Fruit fly (Drosophila melanogaster) whole organism, wandering third instar larva: ENCODE results near the gene CG8138.

Experiments
- CG32264 ChIP-seq: fragments of 200-800 bp; sonication (Bioruptor generic); optimal IDR thresholded peaks from 2 replicates; lab custom pipeline; 2016; ENCODE audit warnings: missing biosample characterization, missing genetic modification characterization
- CG9705 ChIP-seq: fragments of 200-800 bp; sonication (Bioruptor generic); optimal IDR thresholded peaks from 2 replicates; lab custom pipeline; 2018; ENCODE audit warnings: missing biosample characterization, mild to moderate bottlenecking, missing genetic modification characterization
- CrebA ChIP-seq: fragments of 200-800 bp; sonication (Bioruptor generic); optimal IDR thresholded peaks from 2 replicates; lab custom pipeline; 2016; ENCODE audit warnings: missing biosample characterization, mild to moderate bottlenecking, missing genetic modification characterization, borderline replicate concordance
- Dfd ChIP-seq: fragments of >200 bp; optimal IDR thresholded peaks from 2 replicates; lab custom pipeline; 2017; ENCODE audit warnings: missing biosample characterization, missing genetic modification characterization
- Dif ChIP-seq: fragments of 200-275, 200-300 bp; sonication (Bioruptor generic); optimal IDR thresholded peaks from 2 replicates; lab custom pipeline; 2018; ENCODE audit warnings: missing biosample characterization, missing genetic modification characterization; ENCODE audit not compliant: partially characterized antibody
- GATAd ChIP-seq: sonication (Bioruptor generic); optimal IDR thresholded peaks from 2 replicates; lab custom pipeline; 2016; ENCODE audit warnings: missing biosample characterization, missing genetic modification characterization
- HLH106 ChIP-seq: fragments of 200-800 bp; optimal IDR thresholded peaks from 3 replicates; lab custom pipeline; 2019; ENCODE audit warnings: missing biosample characterization, mild to moderate bottlenecking, missing genetic modification characterization, moderate library complexity
- Hnf4 ChIP-seq: fragments of 200-800 bp; sonication (Bioruptor generic); optimal IDR thresholded peaks from 2 replicates; lab custom pipeline; 2016; ENCODE audit warnings: missing biosample characterization, mild to moderate bottlenecking, missing genetic modification characterization
- Hr78 ChIP-seq: fragments of >200 bp; optimal IDR thresholded peaks from 2 replicates; lab custom pipeline; 2017; ENCODE audit warnings: missing biosample characterization, missing genetic modification characterization
- Hr83 ChIP-seq: fragments of 200-300 bp; sonication (Bioruptor generic); optimal IDR thresholded peaks from 2 replicates; lab custom pipeline; 2016; ENCODE audit warnings: missing biosample characterization, mild to moderate bottlenecking, missing genetic modification characterization, moderate library complexity; ENCODE audit not compliant: poor library complexity, severe bottlenecking
- Jra ChIP-seq: sonication (Bioruptor generic); optimal IDR thresholded peaks from 2 replicates; lab custom pipeline; 2016; ENCODE audit warnings: missing biosample characterization, missing genetic modification characterization
- Mio ChIP-seq: sonication (Bioruptor generic); optimal IDR thresholded peaks from 2 replicates; lab custom pipeline; 2016; ENCODE audit warnings: missing biosample characterization, missing genetic modification characterization
- Myc ChIP-seq: fragments of >200 bp; optimal IDR thresholded peaks from 2 replicates; lab custom pipeline; 2017
- N ChIP-seq: fragments of >200 bp; optimal IDR thresholded peaks from 2 replicates; lab custom pipeline; 2018; ENCODE audit warnings: missing biosample characterization, missing external identifiers, missing genetic modification characterization
- OdsH ChIP-seq: fragments of 200-800 bp; sonication (Bioruptor generic); optimal IDR thresholded peaks from 2 replicates; lab custom pipeline; 2016; ENCODE audit warnings: missing biosample characterization, mild to moderate bottlenecking, missing genetic modification characterization
- Rel ChIP-seq, 2 experiments: fragments of 200-800 bp; sonication (Bioruptor generic) in 1 of 2; optimal IDR thresholded peaks; 2 replicates in 1 of 2; 3 replicates in 1 of 2; lab custom pipeline; 2016 to 2019; ENCODE audit warnings: mild to moderate bottlenecking in 2 of 2, missing biosample characterization in 2 of 2, missing genetic modification characterization in 2 of 2, moderate library complexity in 1 of 2
- Sp1 ChIP-seq: fragments of 200-800 bp; sonication (Bioruptor generic); optimal IDR thresholded peaks from 3 replicates; lab custom pipeline; 2019; ENCODE audit warnings: missing biosample characterization, mild to moderate bottlenecking, missing genetic modification characterization, moderate library complexity
- Vsx2 ChIP-seq: fragments of 200-300, 225-300 bp; sonication (Bioruptor generic); optimal IDR thresholded peaks from 2 replicates; lab custom pipeline; 2018; ENCODE audit warnings: missing biosample characterization, missing genetic modification characterization; ENCODE audit not compliant: partially characterized antibody
- br ChIP-seq: fragments of 200-800 bp; sonication (Bioruptor generic); optimal IDR thresholded peaks from 2 replicates; lab custom pipeline; 2016; ENCODE audit warnings: missing biosample characterization, missing genetic modification characterization
- dl ChIP-seq, 2 experiments: fragments of 175-275, 200-275 bp in 1 of 2; fragments of 200-275 bp in 1 of 2; sonication (Bioruptor generic); optimal IDR thresholded peaks; lab custom pipeline; 2018; ENCODE audit warnings: mild to moderate bottlenecking in 2 of 2, missing biosample characterization in 2 of 2, missing genetic modification characterization in 2 of 2, moderate library complexity in 2 of 2; ENCODE audit not compliant: partially characterized antibody in 2 of 2, insufficient read depth in 1 of 2
- dmrt93B ChIP-seq: fragments of 200-800 bp; sonication (Bioruptor generic); optimal IDR thresholded peaks from 2 replicates; lab custom pipeline; 2018; ENCODE audit warnings: missing biosample characterization, mild to moderate bottlenecking, missing genetic modification characterization
- dsf ChIP-seq: sonication (Bioruptor generic); optimal IDR thresholded peaks from 2 replicates; lab custom pipeline; 2016; ENCODE audit warnings: missing biosample characterization, missing genetic modification characterization, borderline replicate concordance
- ey ChIP-seq: fragments of 200-800 bp; sonication (Bioruptor generic); optimal IDR thresholded peaks from 2 replicates; lab custom pipeline; 2016; ENCODE audit warnings: missing biosample characterization, missing genetic modification characterization
- foxo ChIP-seq, 2 experiments: fragments of 200-800 bp; sonication (Bioruptor generic); optimal IDR thresholded peaks; 2 replicates in 1 of 2; 3 replicates in 1 of 2; lab custom pipeline; 2016 to 2017; ENCODE audit warnings: missing biosample characterization in 2 of 2, missing genetic modification characterization in 2 of 2
- fru ChIP-seq: fragments of 200-800 bp; sonication (Bioruptor generic); optimal IDR thresholded peaks from 3 replicates; lab custom pipeline; 2016; ENCODE audit warnings: missing biosample characterization, mild to moderate bottlenecking, missing genetic modification characterization
- h ChIP-seq: fragments of 200-800 bp; sonication (Bioruptor generic); optimal IDR thresholded peaks from 3 replicates; lab custom pipeline; 2016; ENCODE audit warnings: missing biosample characterization, mild to moderate bottlenecking, missing genetic modification characterization
- jim ChIP-seq: fragments of 175-275, 200-325 bp; sonication (Bioruptor generic); optimal IDR thresholded peaks from 2 replicates; lab custom pipeline; 2016; ENCODE audit warnings: missing biosample characterization, mild to moderate bottlenecking, missing genetic modification characterization
- lola ChIP-seq: fragments of >200 bp; optimal IDR thresholded peaks from 2 replicates; lab custom pipeline; 2017; ENCODE audit warnings: missing biosample characterization, missing genetic modification characterization
- pan ChIP-seq: fragments of >200 bp; optimal IDR thresholded peaks from 2 replicates; lab custom pipeline; 2017
- psq ChIP-seq: fragments of 200-800 bp; sonication (Bioruptor generic); optimal IDR thresholded peaks from 3 replicates; lab custom pipeline; 2017; ENCODE audit warnings: missing biosample characterization, mild to moderate bottlenecking, missing genetic modification characterization, moderate library complexity
- rgr ChIP-seq: fragments of 200-800 bp; sonication (Bioruptor generic); optimal IDR thresholded peaks from 3 replicates; lab custom pipeline; 2016; ENCODE audit warnings: missing biosample characterization, mild to moderate bottlenecking, missing genetic modification characterization
- sage ChIP-seq: fragments of 200-800 bp; sonication (Bioruptor generic); optimal IDR thresholded peaks from 2 replicates; lab custom pipeline; 2016; ENCODE audit warnings: missing biosample characterization, mild to moderate bottlenecking, missing genetic modification characterization
- sv ChIP-seq: fragments of 200-800 bp; sonication (Bioruptor generic); optimal IDR thresholded peaks from 3 replicates; lab custom pipeline; 2016; ENCODE audit warnings: missing biosample characterization, missing genetic modification characterization
- tai ChIP-seq: sonication (Bioruptor generic); optimal IDR thresholded peaks from 2 replicates; lab custom pipeline; 2016; ENCODE audit warnings: missing biosample characterization, missing genetic modification characterization
- usp ChIP-seq: fragments of >200 bp; optimal IDR thresholded peaks from 2 replicates; lab custom pipeline; 2017; ENCODE audit warnings: missing biosample characterization, missing genetic modification characterization
- woc ChIP-seq: sonication (Bioruptor generic); optimal IDR thresholded peaks from 2 replicates; lab custom pipeline; 2016; ENCODE audit warnings: missing biosample characterization, mild to moderate bottlenecking, missing genetic modification characterization

Gene CG8138

dm6 chr3R:13191299-13191698 lies 10.2 kb downstream of the CG8138 start, which contains the start of gene CG8141:
Gene CG8141 (plus strand): TSS chr3R:13191599.
- no peak for TF ChIP-seq rgr (GFP tag; lab: Kevin White, UChicago)
- TF ChIP-seq lola: no peak
- TF ChIP-seq woc (GFP tag; lab: Kevin White, UChicago): no peak
- no peak for TF ChIP-seq foxo (GFP tag; optimal IDR thresholded peaks at IDR 0.05; lab: Kevin White, UChicago)
- no peak for TF ChIP-seq usp (GFP tag; lab: Kevin White, UChicago)
- TF ChIP-seq CG32264 (GFP tag; lab: Kevin White, UChicago): no peak

dm6 chr3R:13200402-13200801 lies 19.3 kb downstream of the CG8138 start:
- TF ChIP-seq Hnf4 (GFP tag; lab: Kevin White, UChicago) (no peak), br (GFP tag; lab: Kevin White, UChicago) (no peak), CrebA (GFP tag; lab: Kevin White, UChicago) (no peak), foxo (GFP tag; optimal IDR thresholded peaks at IDR 0.05; lab: Kevin White, UChicago) (no peak), Hr78 (no peak), lola (no peak), Mio (GFP tag; lab: Kevin White, UChicago) (no peak), Myc (no peak), dsf (GFP tag; lab: Kevin White, UChicago) (no peak), OdsH (GFP tag; lab: Kevin White, UChicago) (no peak), ey (GFP tag; lab: Kevin White, UChicago) (no peak), N (GFP tag; lab: Kevin White, UChicago) (no peak)

- TF ChIP-seq Dif (GFP tag; lab: Kevin White, UChicago) (peak; percentile 92), HLH106 (tag; lab: Kevin White, UChicago) (no peak), OdsH (GFP tag; lab: Kevin White, UChicago) (no peak), tai (no peak), br (GFP tag; lab: Kevin White, UChicago) (no peak), Hr78 (no peak), sv (GFP tag; lab: Kevin White, UChicago) (no peak), Sp1 (GFP tag; lab: Kevin White, UChicago) (no peak), dl (GFP tag; optimal IDR thresholded peaks at IDR 0.05; lab: Kevin White, UChicago; ENCODE audit: insufficient read depth in 1 of 2, partially characterized antibody in 2 of 2) (peak in 1 of 2 experiments; percentile 65), GATAd (GFP tag; lab: Kevin White, UChicago) (no peak), CG9705 (GFP tag; lab: Kevin White, UChicago) (no peak), Hr83 (GFP tag; lab: Kevin White, UChicago) (no peak), sage (GFP tag; lab: Kevin White, UChicago) (no peak), foxo (GFP tag; optimal IDR thresholded peaks at IDR 0.05; lab: Kevin White, UChicago) (no peak), CG32264 (GFP tag; lab: Kevin White, UChicago) (no peak), Rel (GFP tag; optimal IDR thresholded peaks at IDR 0.05; lab: Kevin White, UChicago) (no peak), Rel (tag; optimal IDR thresholded peaks at IDR 0.05; lab: Kevin White, UChicago) (no peak), fru (GFP tag; lab: Kevin White, UChicago) (no peak), CrebA (GFP tag; lab: Kevin White, UChicago) (no peak), pan (no peak), Vsx2 (GFP tag; lab: Kevin White, UChicago) (peak; percentile 59), Hnf4 (GFP tag; lab: Kevin White, UChicago) (no peak), Myc (no peak), dsf (GFP tag; lab: Kevin White, UChicago) (no peak), jim (GFP tag; lab: Kevin White, UChicago) (no peak), ey (GFP tag; lab: Kevin White, UChicago) (no peak)
Measured at dm6 chr3R:13208451-13208850, 27.3 kb downstream of the CG8138 start.

- TF ChIP-seq fru (GFP tag; lab: Kevin White, UChicago): no peak
- TF ChIP-seq lola: no peak
Measured at dm6 chr3R:13214347-13214746, 33.2 kb downstream of the CG8138 start, which contains the start of gene CG8483. Gene CG8483 (minus strand): TSS chr3R:13214465.

- TF ChIP-seq sv (GFP tag; lab: Kevin White, UChicago): no peak
- no peak for TF ChIP-seq CG9705 (GFP tag; lab: Kevin White, UChicago)
- peak; percentile 47 for TF ChIP-seq HLH106 (tag; lab: Kevin White, UChicago)
- TF ChIP-seq OdsH (GFP tag; lab: Kevin White, UChicago): no peak
- TF ChIP-seq Jra (GFP tag; lab: Kevin White, UChicago): no peak
- no peak for TF ChIP-seq fru (GFP tag; lab: Kevin White, UChicago)
- TF ChIP-seq CG32264 (GFP tag; lab: Kevin White, UChicago): no peak
- TF ChIP-seq br (GFP tag; lab: Kevin White, UChicago): no peak
- TF ChIP-seq Hr78: no peak
- TF ChIP-seq GATAd (GFP tag; lab: Kevin White, UChicago): no peak
- TF ChIP-seq psq (GFP tag; lab: Kevin White, UChicago): no peak
- TF ChIP-seq pan: no peak
- no peak for TF ChIP-seq Rel (GFP tag; optimal IDR thresholded peaks at IDR 0.05; lab: Kevin White, UChicago)
- no peak for TF ChIP-seq Rel (tag; optimal IDR thresholded peaks at IDR 0.05; lab: Kevin White, UChicago)
- no peak for TF ChIP-seq CrebA (GFP tag; lab: Kevin White, UChicago)
- TF ChIP-seq foxo (GFP tag; optimal IDR thresholded peaks at IDR 0.05; lab: Kevin White, UChicago): peak in 1 of 2 experiments; percentile 13
- TF ChIP-seq Myc: no peak
- no peak for TF ChIP-seq jim (GFP tag; lab: Kevin White, UChicago)
- peak; percentile 30 for TF ChIP-seq Sp1 (GFP tag; lab: Kevin White, UChicago)
- TF ChIP-seq Hr83 (GFP tag; lab: Kevin White, UChicago): no peak
- no peak for TF ChIP-seq dmrt93B
- TF ChIP-seq woc (GFP tag; lab: Kevin White, UChicago): no peak
- TF ChIP-seq h: peak; percentile 5
- TF ChIP-seq N (GFP tag; lab: Kevin White, UChicago): no peak
- TF ChIP-seq Dfd (GFP tag; lab: Kevin White, UChicago): no peak
- no peak for TF ChIP-seq sage (GFP tag; lab: Kevin White, UChicago)
- no peak for TF ChIP-seq tai
- no peak for TF ChIP-seq usp (GFP tag; lab: Kevin White, UChicago)
Measured at dm6 chr3R:13215100-13215499, 34.0 kb downstream of the CG8138 start.
